Fruit fly (Drosophila melanogaster): Measurements from ENCODE around the gene tos.

The tos gene

dm6 chr2L:18665952-18666606, 15.8 kb downstream of the tos start (continued):
- TF ChIP-seq sd (tag; optimal IDR thresholded peaks at IDR 0.05) = no peak
- no peak for TF ChIP-seq nerfin-2 (GFP tag; IDR thresholded peaks at IDR 0.05; ENCODE audit: partially characterized antibody)
- peak; percentile 25; the same call in 1 of the 4 replicates for TF ChIP-seq Gug (GFP tag; IDR thresholded peaks at IDR 0.05)
- TF ChIP-seq pzg (GFP tag; optimal IDR thresholded peaks at IDR 0.05) = peak; percentile 5
- TF ChIP-seq HmgD (GFP tag; optimal IDR thresholded peaks at IDR 0.05) = peak; percentile 80
- TF ChIP-seq CG13894 (tag; optimal IDR thresholded peaks at IDR 0.05) = no peak
- no peak for TF ChIP-seq org-1 (GFP tag; optimal IDR thresholded peaks at IDR 0.05)
- TF ChIP-seq stwl (tag; optimal IDR thresholded peaks at IDR 0.05) = peak; percentile 96
- no peak for TF ChIP-seq Stat92E (GFP tag; optimal IDR thresholded peaks at IDR 0.05)
- TF ChIP-seq tx (GFP tag; optimal IDR thresholded peaks at IDR 0.05) = peak; percentile 6
- no peak for TF ChIP-seq NK7.1 (GFP tag; optimal IDR thresholded peaks at IDR 0.05)
- no peak for TF ChIP-seq CG11560 (tag; IDR thresholded peaks at IDR 0.05)
- TF ChIP-seq Hsf (GFP tag; optimal IDR thresholded peaks at IDR 0.05) = peak; percentile 62
- peak; percentile 58; the same call in 1 of the 2 replicates for TF ChIP-seq CG6272 (GFP tag; IDR thresholded peaks at IDR 0.05)
- no peak for TF ChIP-seq CG31224 (GFP tag; IDR thresholded peaks at IDR 0.05)
- no peak for TF ChIP-seq ewg (GFP tag; optimal IDR thresholded peaks at IDR 0.05)
- peak; percentile 95 for TF ChIP-seq CG2199 (GFP tag; IDR thresholded peaks at IDR 0.05)
- no peak for TF ChIP-seq CG30020 (tag; optimal IDR thresholded peaks at IDR 0.05)
- TF ChIP-seq yki (optimal IDR thresholded peaks at IDR 0.05) = no peak
- no peak for TF ChIP-seq cg (GFP tag; optimal IDR thresholded peaks at IDR 0.05)
- TF ChIP-seq dysf (GFP tag; IDR thresholded peaks at IDR 0.05) = peak; percentile 61; the same call in 2 of the 3 replicates
- peak; percentile 2 for TF ChIP-seq Elba2 (GFP tag; optimal IDR thresholded peaks at IDR 0.05)
- TF ChIP-seq nerfin-1 (tag; optimal IDR thresholded peaks at IDR 0.05) = no peak
- TF ChIP-seq gce (GFP tag; IDR thresholded peaks at IDR 0.05) = no peak
- TF ChIP-seq CG4282 (GFP tag; optimal IDR thresholded peaks at IDR 0.05) = no peak
- TF ChIP-seq CG12155 (GFP tag; optimal IDR thresholded peaks at IDR 0.05) = peak; percentile 13
- peak; percentile 34; the same call in 1 of the 2 replicates for TF ChIP-seq Awh (GFP tag; IDR thresholded peaks at IDR 0.05)
- TF ChIP-seq CG1024 (GFP tag; IDR thresholded peaks at IDR 0.05) = no peak
- no peak for TF ChIP-seq CG18011 (GFP tag; optimal IDR thresholded peaks at IDR 0.05)
- TF ChIP-seq Dp (GFP tag; optimal IDR thresholded peaks at IDR 0.05) = peak; percentile 24
- 0 out of 4 replicates have a peak, but pooled peaks have one; percentile 48 for TF ChIP-seq chinmo (GFP tag; IDR thresholded peaks at IDR 0.05; ENCODE audit: partially characterized antibody)
- TF ChIP-seq Xrp1 (GFP tag; IDR thresholded peaks at IDR 0.05) = no peak
- peak; percentile 55; the same call in 1 of the 2 replicates for TF ChIP-seq CG4730 (GFP tag; IDR thresholded peaks at IDR 0.05)
- TF ChIP-seq Ssrp (tag; optimal IDR thresholded peaks at IDR 0.05) = peak; percentile 14
- TF ChIP-seq CG12744 (GFP tag; optimal IDR thresholded peaks at IDR 0.05) = peak; percentile 21
- TF ChIP-seq scrt (GFP tag; optimal IDR thresholded peaks at IDR 0.05) = no peak
- TF ChIP-seq insv (GFP tag; optimal IDR thresholded peaks at IDR 0.05) = peak in 1 of 2 experiments; percentile 39
- peak; percentile 28; the same call in 1 of the 2 replicates for TF ChIP-seq sob (GFP tag; IDR thresholded peaks at IDR 0.05)
- TF ChIP-seq H2.0 (GFP tag; IDR thresholded peaks at IDR 0.05) = peak; percentile 50; the same call in 1 of the 2 replicates
- peak; percentile 2 for TF ChIP-seq dmrt11E (tag; optimal IDR thresholded peaks at IDR 0.05)
- TF ChIP-seq CG12769 (tag; optimal IDR thresholded peaks at IDR 0.05) = no peak
- no peak for TF ChIP-seq her (GFP tag; optimal IDR thresholded peaks at IDR 0.05)
- no peak for TF ChIP-seq Dll (GFP tag; IDR thresholded peaks at IDR 0.05; ENCODE audit: partially characterized antibody)
- no peak for TF ChIP-seq C15 (GFP tag; IDR thresholded peaks at IDR 0.05)
- TF ChIP-seq Ada2b (GFP tag; IDR thresholded peaks at IDR 0.05) = no peak
- peak; percentile 20 for TF ChIP-seq Mes4 (GFP tag; optimal IDR thresholded peaks at IDR 0.05)
- TF ChIP-seq CG2129 (GFP tag; IDR thresholded peaks at IDR 0.05; ENCODE audit: partially characterized antibody) = no peak
- TF ChIP-seq zfh2 (GFP tag; optimal IDR thresholded peaks at IDR 0.05) = peak; percentile 7
- TF ChIP-seq fu2 (GFP tag; optimal IDR thresholded peaks at IDR 0.05) = no peak
- TF ChIP-seq NC2β (GFP tag; optimal IDR thresholded peaks at IDR 0.05) = no peak

All from whole organism, embryonic.